Worm (Caenorhabditis elegans): ENCODE data around the gene C26H9A.3.

DNA sequence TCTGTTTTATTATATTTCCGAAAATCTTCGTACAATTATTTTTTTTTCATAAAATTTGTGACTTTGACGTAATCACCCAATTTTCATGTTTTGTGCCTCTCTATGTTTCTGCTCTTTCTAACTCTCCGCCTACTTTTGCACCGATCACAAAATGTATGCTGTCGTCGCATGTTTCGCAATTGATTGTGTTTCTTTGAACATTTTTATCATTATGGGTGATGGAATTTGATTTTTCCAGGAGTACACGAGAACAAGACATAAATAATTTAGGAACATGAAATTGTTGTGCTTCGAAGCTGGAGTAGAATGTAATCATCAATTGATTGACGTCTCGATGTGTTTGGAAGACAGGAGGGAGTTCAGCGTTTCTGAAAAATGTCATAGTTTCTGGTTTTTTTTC lies 38.3 kb downstream of the C26H9A.3 start:
- no peak for TF ChIP-seq dao-5 (tag; optimal IDR thresholded peaks at IDR 0.05)
- no peak for TF ChIP-seq W03F9.2 (tag; optimal IDR thresholded peaks at IDR 0.05)

Data from whole organism, L4/young adult.